Worm (Caenorhabditis elegans) whole organism, dauer: ENCODE data around the gene ZK1055.2.

Source experiments
- unc-62 ChIP-seq: sonication (generic microtip); optimal IDR thresholded peaks from 2 replicates; lab custom pipeline; 2017; ENCODE audit warnings: missing biosample characterization, missing genetic modification reagents, missing genetic modification characterization

The ZK1055.2 gene

DNA sequence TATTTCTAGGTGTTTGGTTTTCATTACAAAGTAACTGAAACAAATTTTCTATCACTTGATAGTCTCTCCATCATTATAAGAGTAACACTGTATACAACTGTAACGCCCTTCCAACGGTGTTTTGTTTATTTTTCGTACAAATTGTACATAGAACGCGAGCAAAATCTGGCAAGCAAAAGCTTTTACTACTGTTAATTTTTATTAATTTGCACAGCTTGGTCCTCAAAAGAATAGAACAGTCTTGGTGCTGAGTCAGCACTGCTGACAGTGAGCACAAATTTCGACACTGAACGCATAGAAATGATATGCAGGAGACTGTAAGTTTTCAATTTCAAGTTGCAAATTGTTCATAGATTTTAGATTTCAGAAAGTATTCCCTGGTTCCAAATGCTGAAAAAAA lies at the start of gene ZK1055.2:
ZK1055.2 (plus strand) TSS at position 301 of the 400 bp plus-strand sequence.
- TF ChIP-seq unc-62 (GFP tag; lab: Kevin White, UChicago): no peak

DNA sequence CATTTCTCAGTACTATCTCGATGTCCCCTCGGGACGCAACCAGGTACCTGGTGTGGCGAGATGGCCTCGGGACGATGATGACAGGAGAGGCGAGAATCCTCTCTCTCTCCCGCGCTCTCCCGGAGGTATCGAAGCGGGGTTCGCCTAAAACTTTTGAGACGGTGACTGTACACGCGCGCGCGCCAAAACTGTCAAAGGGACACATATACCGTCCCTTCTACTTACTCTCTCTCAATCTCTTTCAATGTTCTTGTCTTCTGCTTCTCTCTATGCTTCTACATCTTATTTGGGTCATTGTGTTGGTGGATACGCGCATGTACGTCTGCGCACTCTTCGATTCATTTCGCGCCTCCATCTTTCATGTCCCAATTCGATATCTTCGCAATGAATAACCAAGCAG lies 48.5 kb upstream of the ZK1055.2 start:
- no peak for TF ChIP-seq unc-62 (GFP tag; lab: Kevin White, UChicago)

DNA sequence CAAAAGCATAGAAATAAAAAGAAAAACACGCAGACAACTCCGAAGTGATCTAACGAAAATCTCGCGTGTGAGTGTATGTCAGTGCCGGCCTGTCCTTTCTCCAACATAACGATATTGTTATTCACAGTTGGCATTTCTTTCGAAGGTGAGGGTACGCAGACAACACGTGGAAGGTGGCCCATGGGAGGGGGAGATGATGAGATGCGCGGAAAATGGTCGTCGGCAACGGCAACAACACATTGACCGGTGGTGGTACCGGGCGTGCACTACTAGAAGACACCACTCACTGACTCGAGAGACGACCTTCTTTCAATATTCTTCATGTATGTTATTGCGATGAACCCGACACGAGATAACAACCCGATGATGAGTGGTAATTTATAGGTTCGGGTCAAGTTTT lies 45.4 kb upstream of the ZK1055.2 start:
- TF ChIP-seq unc-62 (GFP tag; lab: Kevin White, UChicago): no peak

DNA sequence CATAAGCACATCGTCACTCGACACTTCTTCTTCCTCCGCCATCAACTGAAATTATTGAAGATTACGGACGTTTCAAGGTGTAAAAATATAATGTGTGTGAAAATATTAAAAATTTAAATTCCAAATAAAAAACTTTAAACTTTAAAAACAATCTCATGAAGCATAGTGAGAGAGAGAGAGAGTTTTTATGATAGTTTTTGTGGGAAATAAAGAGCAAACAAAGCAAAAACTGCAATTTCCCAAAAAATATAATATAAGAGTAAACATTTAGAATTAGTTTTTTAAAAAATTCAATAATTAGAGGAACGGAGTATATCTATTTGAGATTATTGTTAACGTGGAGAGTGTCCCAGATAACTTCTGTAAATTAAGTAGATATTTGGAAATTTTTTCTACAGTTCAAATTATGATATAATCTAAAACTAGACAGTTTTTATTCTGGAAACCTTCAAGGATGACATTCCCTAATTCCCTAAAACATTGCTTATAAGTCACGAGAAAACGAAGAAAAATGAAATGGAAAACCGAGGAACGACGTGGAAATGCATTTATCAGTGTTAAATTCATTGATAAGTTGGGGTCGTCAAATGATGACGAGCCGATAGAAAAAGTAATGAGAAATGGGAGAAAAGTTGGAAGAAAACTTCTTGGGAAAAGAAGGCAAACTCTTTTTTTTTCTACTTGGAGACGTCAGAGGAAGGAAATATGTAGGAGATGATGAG lies 43.8 kb upstream of the ZK1055.2 start, which contains the start of gene dre-1:
dre-1 (minus strand) TSS at position 51 of the 722 bp plus-strand sequence.
- TF ChIP-seq unc-62 (GFP tag; lab: Kevin White, UChicago): no peak

DNA sequence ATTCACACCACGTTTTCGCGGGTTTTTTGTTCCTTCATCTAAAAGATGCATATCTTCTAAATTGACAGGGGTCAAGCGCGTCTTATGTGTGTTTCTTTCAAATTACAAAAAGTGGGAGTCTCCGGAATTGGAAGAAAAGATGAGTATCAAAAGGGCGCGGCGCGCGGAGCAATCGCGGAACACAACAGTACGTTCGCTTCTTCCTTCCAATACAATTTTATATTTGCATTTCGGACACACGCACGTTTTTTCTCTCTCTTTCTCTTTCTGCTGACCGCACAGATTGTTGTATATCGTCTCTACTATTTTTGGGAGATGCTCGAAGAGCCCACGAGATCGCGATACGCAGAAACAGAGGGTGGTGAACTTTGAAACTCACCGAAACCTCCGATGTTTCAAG lies 42.1 kb upstream of the ZK1055.2 start:
- TF ChIP-seq unc-62 (GFP tag; lab: Kevin White, UChicago): no peak

DNA sequence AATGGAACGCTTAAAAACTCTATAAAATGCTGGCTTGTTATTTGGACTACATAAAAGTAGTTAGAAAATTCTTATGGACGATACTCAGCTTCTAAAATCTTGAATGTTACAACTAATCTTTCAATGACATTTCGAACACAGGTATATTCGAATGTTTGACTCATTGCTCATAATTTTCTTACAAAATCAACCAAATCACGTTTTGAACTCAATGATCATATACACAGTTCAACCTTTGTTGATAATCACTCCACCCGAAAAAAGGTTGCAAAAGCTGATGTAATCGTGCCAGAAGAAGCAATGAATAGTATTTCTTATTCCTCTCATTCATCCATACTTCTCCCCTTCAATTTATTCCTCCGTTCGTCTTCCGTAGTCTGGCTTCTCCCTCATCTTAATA lies 41.2 kb upstream of the ZK1055.2 start, which contains the start of gene K04A8.20:
K04A8.20 (plus strand) TSS at position 301 of the 400 bp plus-strand sequence.
- TF ChIP-seq unc-62 (GFP tag; lab: Kevin White, UChicago): no peak

DNA sequence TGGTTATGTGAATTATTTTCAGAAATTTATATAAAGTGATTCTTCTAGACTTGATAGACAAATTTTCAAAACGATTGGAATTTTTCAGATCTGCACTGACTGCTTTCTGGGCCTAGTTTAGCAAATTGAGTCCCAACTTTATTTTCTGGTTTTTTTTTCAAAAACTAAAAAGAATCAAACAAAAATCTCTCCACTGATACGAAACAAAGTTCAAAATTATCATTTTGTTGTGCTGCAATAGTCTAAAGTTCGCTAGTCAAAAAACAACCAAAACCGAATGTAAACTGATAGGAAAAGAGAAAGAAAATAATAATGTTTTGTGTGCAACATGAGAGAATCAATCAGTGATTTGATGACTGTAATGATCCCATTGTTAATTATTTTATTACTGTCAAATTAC lies 40.5 kb upstream of the ZK1055.2 start, which contains the start of gene lipl-4:
lipl-4 (plus strand) TSS at position 301 of the 400 bp plus-strand sequence.
- no peak for TF ChIP-seq unc-62 (GFP tag; lab: Kevin White, UChicago)

DNA sequence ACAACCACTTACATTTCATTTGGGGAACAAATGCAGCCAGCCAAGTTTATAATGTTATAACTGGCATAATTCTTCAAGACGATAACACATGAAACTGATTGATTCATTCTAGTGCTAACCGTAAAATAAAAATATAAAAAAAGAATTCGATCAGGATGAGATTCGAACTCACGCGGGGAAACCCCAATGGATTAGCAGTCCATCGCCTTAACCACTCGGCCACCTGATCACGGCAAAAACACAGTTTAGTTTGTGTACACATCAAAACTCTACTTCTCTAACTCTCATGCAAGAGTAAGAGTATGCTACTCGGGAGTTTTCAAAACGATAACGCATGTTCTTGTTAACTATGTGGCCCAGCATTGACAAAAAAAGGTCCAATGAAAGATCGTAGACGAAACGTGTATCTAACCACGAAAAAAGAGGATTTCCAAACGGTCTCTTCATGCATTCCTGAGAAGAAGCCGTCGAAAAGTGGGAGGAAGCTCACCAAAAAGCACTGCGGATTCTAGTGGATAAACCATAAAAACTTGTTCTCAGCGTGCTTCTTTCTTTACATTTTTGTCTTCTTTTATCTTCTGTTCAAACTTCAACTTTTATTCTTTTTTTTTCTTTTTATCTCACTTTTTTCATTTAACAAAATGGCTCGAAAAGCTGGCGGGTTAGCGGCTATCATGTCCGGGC lies 38.5 kb upstream of the ZK1055.2 start, which contains the start of gene twk-10:
twk-10 (plus strand) TSS at position 634 of the 684 bp plus-strand sequence.
- no peak for TF ChIP-seq unc-62 (GFP tag; lab: Kevin White, UChicago)

DNA sequence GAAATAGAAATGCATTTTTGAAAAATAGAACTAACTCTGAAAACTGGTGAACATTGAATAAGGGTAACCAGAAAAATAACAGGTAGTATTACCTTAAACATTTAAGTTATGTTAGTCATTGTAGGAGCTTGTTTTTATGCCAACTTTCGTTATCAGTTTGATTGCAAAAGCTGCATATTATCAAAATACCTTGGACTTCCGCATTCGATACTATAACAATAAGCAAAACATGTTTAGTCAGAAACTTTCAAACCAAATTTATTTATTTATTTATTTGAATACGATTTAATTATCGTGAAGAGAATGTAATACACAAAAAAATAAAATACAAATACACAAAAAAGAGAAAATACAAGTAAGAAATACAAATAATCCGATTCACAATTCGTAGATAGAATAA lies 36.1 kb upstream of the ZK1055.2 start, which contains the start of gene K04A8.19:
K04A8.19 (minus strand) TSS at position 101 of the 400 bp plus-strand sequence.
- TF ChIP-seq unc-62 (GFP tag; lab: Kevin White, UChicago): no peak

DNA sequence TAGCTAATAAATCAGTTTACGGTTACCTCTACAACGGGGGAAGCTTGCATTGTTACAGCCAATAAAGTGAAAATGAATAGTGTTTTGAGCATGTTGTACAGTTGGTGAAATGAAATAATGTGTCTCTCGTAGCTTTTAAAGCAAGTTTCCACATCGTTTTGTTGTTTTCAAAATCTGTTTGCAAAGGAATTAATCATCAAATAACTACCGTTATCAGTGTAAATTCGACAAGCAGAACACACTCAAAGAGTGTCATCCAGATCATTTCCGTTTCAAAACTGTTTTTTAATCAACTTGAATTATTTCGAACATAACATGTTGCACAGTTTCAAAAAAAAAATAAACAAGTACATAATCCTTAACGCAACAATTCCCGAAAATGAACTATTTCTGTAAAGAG lies 33.3 kb upstream of the ZK1055.2 start, which contains the start of gene spp-27:
spp-27 (minus strand) TSS at position 101 of the 400 bp plus-strand sequence.
- no peak for TF ChIP-seq unc-62 (GFP tag; lab: Kevin White, UChicago)

DNA sequence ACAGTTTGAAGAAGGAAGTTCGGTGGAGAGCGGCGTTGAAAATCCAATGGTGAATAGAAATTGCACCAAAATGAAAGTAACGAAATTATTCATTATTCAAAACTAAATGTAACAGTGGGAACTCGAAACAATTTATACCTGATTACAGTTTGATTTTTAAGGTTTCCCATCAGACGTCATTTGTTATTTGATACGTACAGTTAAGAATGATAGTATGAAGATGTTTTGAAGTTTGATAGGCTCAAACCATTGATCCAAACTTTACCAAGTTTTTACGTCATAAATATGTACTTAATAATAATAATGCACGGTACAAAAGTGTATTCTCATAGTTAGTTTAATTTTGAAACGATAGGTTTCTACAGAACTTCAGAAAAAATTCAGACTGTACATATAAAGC lies 32.3 kb upstream of the ZK1055.2 start, which contains the start of gene spp-20:
spp-20 (minus strand) TSS at position 101 of the 400 bp plus-strand sequence.
- no peak for TF ChIP-seq unc-62 (GFP tag; lab: Kevin White, UChicago)

DNA sequence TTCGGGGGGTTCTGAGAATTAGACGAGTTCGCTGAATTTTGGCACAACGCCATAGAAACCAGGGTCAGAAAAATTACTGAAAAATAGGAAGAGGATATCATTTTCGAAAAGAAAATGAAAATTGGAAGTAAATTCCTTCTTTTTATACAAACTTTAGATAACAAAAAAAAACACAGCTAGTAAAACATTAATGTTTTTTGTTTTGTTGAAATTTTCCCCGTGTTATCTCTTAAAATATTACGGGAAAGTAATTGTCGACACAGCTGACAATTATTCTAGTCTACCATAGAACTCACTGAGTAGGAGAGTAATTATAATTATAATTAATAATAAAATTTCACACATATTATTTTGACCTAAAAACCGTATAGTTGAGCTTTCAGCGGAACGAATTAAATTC lies 31.3 kb upstream of the ZK1055.2 start, which contains the start of gene spp-26:
spp-26 (minus strand) TSS at position 101 of the 400 bp plus-strand sequence.
- TF ChIP-seq unc-62 (GFP tag; lab: Kevin White, UChicago): no peak

DNA sequence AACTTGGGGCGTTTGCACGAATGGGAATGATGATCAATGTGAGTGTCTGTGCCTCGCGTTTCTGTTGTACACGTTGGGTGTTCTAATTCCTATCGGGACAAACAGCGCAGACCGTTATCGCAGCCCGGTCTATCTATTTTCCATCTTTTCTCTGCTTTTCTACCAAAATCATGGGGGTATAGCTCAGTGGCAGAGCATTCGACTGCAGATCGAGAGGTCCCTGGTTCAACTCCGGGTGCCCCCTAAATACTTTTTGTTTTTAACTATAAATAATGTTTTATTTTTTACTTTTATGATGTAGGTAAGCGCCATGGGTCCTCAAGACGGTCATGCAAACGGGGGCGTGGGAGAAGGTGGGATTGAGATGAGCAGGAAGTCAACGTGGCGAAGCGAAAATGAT lies 30.8 kb upstream of the ZK1055.2 start:
- no peak for TF ChIP-seq unc-62 (GFP tag; lab: Kevin White, UChicago)

DNA sequence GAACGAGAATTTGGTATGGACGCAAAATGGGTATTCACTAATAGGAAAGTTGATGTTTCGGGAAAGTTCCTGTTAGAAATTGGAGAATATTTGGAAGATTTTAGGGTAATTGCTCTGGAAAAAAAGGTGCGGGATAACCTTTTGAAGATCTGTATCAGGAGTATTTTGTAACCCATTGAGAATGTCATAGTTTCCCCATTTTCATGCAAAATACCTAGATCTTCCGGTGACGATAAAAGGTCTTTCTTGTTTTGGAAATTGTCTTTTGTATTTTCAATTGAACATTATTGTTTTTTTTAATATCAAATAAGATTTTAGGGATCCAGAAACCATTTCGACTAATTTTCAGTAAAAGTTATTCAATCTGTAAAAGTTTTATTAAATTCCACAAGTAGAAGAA lies 28.8 kb upstream of the ZK1055.2 start, which contains the start of gene spp-19:
spp-19 (minus strand) TSS at position 101 of the 400 bp plus-strand sequence.
- no peak for TF ChIP-seq unc-62 (GFP tag; lab: Kevin White, UChicago)

DNA sequence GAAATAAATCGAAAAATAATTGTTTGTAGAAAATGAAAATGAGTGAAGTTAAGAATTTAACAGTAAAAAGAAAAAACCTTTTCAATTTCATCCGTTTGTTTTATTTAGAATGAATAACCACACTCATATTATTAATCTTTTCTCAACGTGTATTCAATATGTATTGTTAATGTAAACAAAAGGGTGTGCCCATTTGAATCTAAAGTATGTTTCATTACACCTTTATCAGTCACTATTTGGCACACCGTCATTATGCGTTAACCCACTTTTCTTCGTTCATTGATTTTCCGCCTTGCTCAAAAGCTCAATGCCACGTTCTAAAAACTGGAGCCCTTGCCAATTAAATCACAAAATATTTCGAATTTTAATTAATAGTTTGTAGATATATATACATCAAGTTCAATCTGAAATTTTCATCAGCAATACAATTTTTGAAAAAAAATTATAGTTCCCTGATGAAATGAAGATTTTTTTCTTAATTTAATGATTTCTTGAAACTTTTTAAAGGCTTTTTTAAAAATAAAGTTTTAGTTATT lies 24.5 kb upstream of the ZK1055.2 start, which contains the start of gene K04A8.1:
K04A8.1 (plus strand) TSS at position 486 of the 536 bp plus-strand sequence.
- no peak for TF ChIP-seq unc-62 (GFP tag; lab: Kevin White, UChicago)
